Worm (Caenorhabditis elegans): ENCODE results near the gene adh-5.
"Not testable (repeated sequence)": the region's sequence is repeated elsewhere in the genome, so short reads cannot be mapped to it uniquely, and the experiment has no call there.

DNA sequence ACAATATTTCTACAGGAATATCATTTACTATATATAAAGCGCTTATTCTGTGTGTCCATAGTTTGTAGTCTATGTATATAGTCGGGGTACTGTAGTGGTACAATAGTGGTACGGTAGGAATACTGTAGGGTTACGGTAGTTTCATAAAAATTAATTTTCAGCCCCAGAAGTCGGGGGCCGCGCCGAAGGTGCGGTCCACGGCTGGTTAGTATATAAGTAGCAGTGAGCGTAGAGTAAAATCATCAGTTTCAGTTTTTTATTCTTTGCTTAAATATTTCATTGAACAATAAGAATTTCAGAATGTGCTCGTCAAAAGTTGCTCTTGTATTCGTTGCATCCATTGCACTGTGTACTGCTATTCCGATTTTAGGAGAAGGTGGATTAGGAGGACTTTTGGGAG is 20.7 kb upstream of the adh-5 start, which contains the start of gene srlf-22:
- not testable (repeated sequence) for TF ChIP-seq him-1, dao-5, W03F9.2 (tag; optimal IDR thresholded peaks at IDR 0.05)

Data from whole organism, L4/young adult.